Worm (Caenorhabditis elegans): ENCODE measurements around the gene pqn-96.

The pqn-96 gene

ce11 chrIII:8410747-8411146 lies 28.5 kb downstream of the pqn-96 start:
- TF ChIP-seq nhr-80 (tag; optimal IDR thresholded peaks at IDR 0.05) (peak; percentile 1), dpl-1 (GFP tag; optimal IDR thresholded peaks at IDR 0.05) (no peak), zim-3 (tag; optimal IDR thresholded peaks at IDR 0.05) (no peak), ztf-18 (tag; optimal IDR thresholded peaks at IDR 0.05) (no peak), B0035.1 (tag; optimal IDR thresholded peaks at IDR 0.05) (no peak)

- TF ChIP-seq nhr-179 (tag; optimal IDR thresholded peaks at IDR 0.05) (no peak), F55B11.4 (tag; optimal IDR thresholded peaks at IDR 0.05; ENCODE audit: borderline replicate concordance, insufficient read depth) (no peak), atf-7 (tag; optimal IDR thresholded peaks at IDR 0.05) (no peak), mes-4 (tag; optimal IDR thresholded peaks at IDR 0.05) (no peak), hrde-1 (tag; optimal IDR thresholded peaks at IDR 0.05; ENCODE audit: borderline replicate concordance) (no peak), ztf-22 (GFP tag; optimal IDR thresholded peaks at IDR 0.05) (no peak), tlf-1 (GFP tag; optimal IDR thresholded peaks at IDR 0.05) (no peak), nhr-27 (tag; optimal IDR thresholded peaks at IDR 0.05) (no peak), let-526 (GFP tag; IDR thresholded peaks at IDR 0.05) (no peak), lin-54 (GFP tag; optimal IDR thresholded peaks at IDR 0.05) (no peak), ceh-58 (GFP tag; IDR thresholded peaks at IDR 0.05) (no peak), Y56A3A.18 (GFP tag; IDR thresholded peaks at IDR 0.05) (no peak), nfyb-1 (GFP tag; IDR thresholded peaks at IDR 0.05) (no peak), F33H1.4 (GFP tag; IDR thresholded peaks at IDR 0.05) (no peak), lsy-27 (tag; optimal IDR thresholded peaks at IDR 0.05; ENCODE audit: borderline replicate concordance, insufficient read depth) (no peak)
These were observed 30.0 kb downstream of the pqn-96 start, which contains the start of gene ZK353.9 for ce11 chrIII:8409166-8409565. Gene ZK353.9, plus strand, starts transcription at chrIII:8409496.

- no peak for TF ChIP-seq mxl-1 (tag; optimal IDR thresholded peaks at IDR 0.05)
- no peak for TF ChIP-seq ceh-100 (GFP tag; IDR thresholded peaks at IDR 0.05)
- no peak for TF ChIP-seq egrh-3 (GFP tag; IDR thresholded peaks at IDR 0.05)
- TF ChIP-seq B0019.2 (GFP tag; conservative IDR thresholded peaks at IDR 0.05), result no peak
These were observed 33.7 kb downstream of the pqn-96 start, which contains the start of the genes ubxn-4 and cyy-1 for ce11 chrIII:8405449-8405962. Gene ubxn-4, minus strand, starts transcription at chrIII:8405562. Gene cyy-1, plus strand, starts transcription at chrIII:8405874.

ce11 chrIII:8403507-8403906 lies 35.7 kb downstream of the pqn-96 start, which contains the start of gene cutc-1:
Gene cutc-1, minus strand, starts transcription at chrIII:8403607.
- TF ChIP-seq madf-3 (GFP tag; IDR thresholded peaks at IDR 0.05) (no peak), ceh-27 (GFP tag; optimal IDR thresholded peaks at IDR 0.05) (no peak)

- no peak for TF ChIP-seq egrh-3 (GFP tag; IDR thresholded peaks at IDR 0.05)
These were observed 36.6 kb downstream of the pqn-96 start for ce11 chrIII:8402633-8403032.

DNA sequence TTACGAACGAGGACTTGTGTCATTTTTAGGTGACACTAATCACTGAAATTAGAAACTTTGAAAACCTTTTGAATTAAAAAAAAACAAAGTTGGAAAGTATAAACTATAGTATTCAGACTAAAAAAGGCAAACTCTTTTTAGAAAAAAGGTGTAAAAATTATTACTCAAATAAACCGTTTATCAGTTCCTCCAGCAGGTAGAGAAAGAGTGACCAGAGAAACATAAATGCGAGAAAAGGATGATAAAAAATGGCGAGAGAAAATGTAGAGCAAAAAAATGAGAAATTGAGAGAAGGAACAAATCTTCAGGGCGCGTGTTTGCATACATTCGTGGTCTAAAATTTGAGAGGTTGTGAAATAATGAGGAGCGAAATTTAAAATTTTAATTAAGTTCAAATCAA lies 37.3 kb downstream of the pqn-96 start, which contains the start of gene lap-1:
Gene lap-1 (minus strand): TSS at position 42 of the 400 bp plus-strand sequence.
- TF ChIP-seq nhr-80 (tag; optimal IDR thresholded peaks at IDR 0.05), result peak; percentile 48
- TF ChIP-seq ztf-26 (tag; optimal IDR thresholded peaks at IDR 0.05), result no peak
- no peak for TF ChIP-seq cebp-1 (GFP tag; IDR thresholded peaks at IDR 0.05)
- TF ChIP-seq cebp-1 (tag; optimal IDR thresholded peaks at IDR 0.05), result peak; percentile 28
- TF ChIP-seq ceh-40 (GFP tag; IDR thresholded peaks at IDR 0.05), result no peak
